Fruit fly (Drosophila melanogaster) whole organism, adult: ENCODE measurements around the gene CG11560.

ENCODE experiments used
- CG11617 ChIP-seq: fragments of 200-800 bp; sonication (Bioruptor generic); optimal IDR thresholded peaks from 2 replicates; lab custom pipeline; 2017; ENCODE audit warnings: mild to moderate bottlenecking, missing biosample characterization, missing genetic modification reagents, missing genetic modification characterization
- CG12768 ChIP-seq: fragments of 200-800 bp; sonication (Bioruptor generic); optimal IDR thresholded peaks from 2 replicates; lab custom pipeline; 2017; ENCODE audit warnings: missing biosample characterization, missing genetic modification characterization, mild to moderate bottlenecking, moderate library complexity, missing genetic modification reagents
- CG14711 ChIP-seq: fragments of 200-800 bp; sonication (Bioruptor generic); optimal IDR thresholded peaks from 2 replicates; lab custom pipeline; 2018; ENCODE audit warnings: missing biosample characterization, mild to moderate bottlenecking, missing genetic modification characterization, moderate library complexity
- CG1620 ChIP-seq: fragments of 200-800 bp; sonication (Bioruptor generic); optimal IDR thresholded peaks from 2 replicates; lab custom pipeline; 2016; ENCODE audit warnings: missing biosample characterization, missing genetic modification characterization
- CG33017 ChIP-seq: fragments of 200-800 bp; sonication (Bioruptor generic); optimal IDR thresholded peaks from 2 replicates; lab custom pipeline; 2018; ENCODE audit warnings: missing biosample characterization, mild to moderate bottlenecking, missing genetic modification characterization, moderate library complexity
- CG5204 ChIP-seq: fragments of 200-800 bp; sonication (Bioruptor generic); optimal IDR thresholded peaks from 2 replicates; lab custom pipeline; 2016; ENCODE audit warnings: missing biosample characterization, missing genetic modification characterization
- CG7045 ChIP-seq: fragments of 200-800 bp; sonication (Bioruptor generic); optimal IDR thresholded peaks from 2 replicates; lab custom pipeline; 2017; ENCODE audit warnings: missing biosample characterization, mild to moderate bottlenecking, missing genetic modification characterization
- CG7101 ChIP-seq: fragments of 200-800 bp; sonication (Bioruptor generic); optimal IDR thresholded peaks from 2 replicates; lab custom pipeline; 2018; ENCODE audit warnings: missing biosample characterization, mild to moderate bottlenecking, missing genetic modification characterization, moderate library complexity
- Clk ChIP-seq: fragments of 200-800 bp; sonication (Bioruptor generic); optimal IDR thresholded peaks from 2 replicates; lab custom pipeline; 2017; ENCODE audit warnings: missing biosample characterization, missing genetic modification characterization
- Crg-1 ChIP-seq: fragments of 200-800 bp; sonication (Bioruptor generic); optimal IDR thresholded peaks from 2 replicates; lab custom pipeline; 2016; ENCODE audit warnings: missing biosample characterization, missing genetic modification characterization
- Hr96 ChIP-seq: fragments of 200-800 bp; sonication (Bioruptor generic); optimal IDR thresholded peaks from 2 replicates; lab custom pipeline; 2016; ENCODE audit warnings: missing biosample characterization, missing genetic modification characterization
- Mnt ChIP-seq: fragments of 200-800 bp; sonication (Bioruptor generic); optimal IDR thresholded peaks from 2 replicates; lab custom pipeline; 2016; ENCODE audit warnings: missing biosample characterization, mild to moderate bottlenecking, missing genetic modification characterization
- bab1 ChIP-seq: fragments of 200-800 bp; sonication (Bioruptor generic); optimal IDR thresholded peaks from 3 replicates; lab custom pipeline; 2019; ENCODE audit warnings: missing biosample characterization, mild to moderate bottlenecking, missing genetic modification characterization, moderate library complexity
- cic ChIP-seq: fragments of 200-800 bp; sonication (Bioruptor generic); optimal IDR thresholded peaks from 2 replicates; lab custom pipeline; 2017; ENCODE audit warnings: missing biosample characterization, mild to moderate bottlenecking, missing genetic modification characterization, moderate library complexity
- cnc ChIP-seq, 2 experiments: fragments of >200 bp; optimal IDR thresholded peaks; 2 replicates each; lab custom pipeline; 2017
- kay ChIP-seq: fragments of 200-800 bp; sonication (Bioruptor generic); peaks from one replicate; lab custom pipeline; 2016; ENCODE audit warnings: missing biosample characterization, missing genetic modification characterization, borderline replicate concordance
- ovo ChIP-seq: fragments of 200-800 bp; sonication (Bioruptor generic); optimal IDR thresholded peaks from 2 replicates; lab custom pipeline; 2016; ENCODE audit warnings: missing biosample characterization, missing genetic modification characterization
- pad ChIP-seq: fragments of 200-800 bp; sonication (Bioruptor generic); optimal IDR thresholded peaks from 3 replicates; lab custom pipeline; 2017; ENCODE audit warnings: missing biosample characterization, missing genetic modification characterization, mild to moderate bottlenecking, moderate library complexity, missing genetic modification reagents
- tj ChIP-seq: fragments of 200-800 bp; sonication (Bioruptor generic); optimal IDR thresholded peaks from 3 replicates; lab custom pipeline; 2017; ENCODE audit warnings: missing biosample characterization, mild to moderate bottlenecking, missing genetic modification characterization, moderate library complexity
- toe ChIP-seq: fragments of 200-800 bp; sonication (Bioruptor generic); optimal IDR thresholded peaks from 2 replicates; lab custom pipeline; 2016; ENCODE audit warnings: missing biosample characterization, missing genetic modification characterization

The CG11560 gene

DNA sequence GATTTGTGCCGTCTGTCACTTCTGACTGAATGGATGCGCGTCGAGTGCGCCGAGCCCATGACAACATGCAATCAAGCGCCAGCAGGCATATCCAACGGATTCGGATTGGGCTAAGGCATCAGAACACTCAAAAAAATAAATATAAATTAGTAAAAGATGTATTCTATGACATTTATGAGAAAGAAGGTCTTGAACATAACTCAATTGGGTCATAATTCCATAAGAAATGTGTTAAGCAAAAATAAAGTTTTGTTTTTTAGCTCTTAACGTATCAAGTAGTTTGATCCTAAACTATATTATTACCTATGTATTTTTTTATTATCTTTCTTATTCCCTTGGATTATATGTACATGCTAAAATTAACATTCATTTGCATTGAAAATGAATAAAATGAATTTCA lies 6.2 kb upstream of the CG11560 start:
- no peak for TF ChIP-seq toe (GFP tag; lab: Kevin White, UChicago)

DNA sequence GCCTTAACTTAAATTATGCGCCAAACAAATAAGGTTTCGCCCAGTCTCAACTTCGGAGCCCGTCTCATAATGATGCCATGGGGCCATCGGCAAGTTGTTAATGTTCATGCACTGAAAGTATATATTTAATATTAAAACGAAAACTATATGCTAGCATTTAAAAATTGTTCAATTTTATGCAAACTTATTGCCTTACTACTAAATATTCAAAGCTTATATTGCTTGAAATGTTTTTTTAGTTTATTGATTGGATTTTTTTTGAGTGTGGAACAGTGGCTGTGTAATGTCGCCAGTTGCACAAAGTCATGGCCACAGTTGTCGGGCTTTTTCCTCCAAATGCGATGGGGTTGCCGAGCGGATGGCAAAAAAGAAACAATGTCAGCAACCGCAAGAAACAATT lies 5.6 kb upstream of the CG11560 start:
- no peak for TF ChIP-seq CG33017 (tag; lab: Kevin White, UChicago)
- no peak for TF ChIP-seq CG14711 (tag; lab: Kevin White, UChicago)
- no peak for TF ChIP-seq toe (GFP tag; lab: Kevin White, UChicago)
- no peak for TF ChIP-seq CG11617 (GFP tag; lab: Kevin White, UChicago)
- TF ChIP-seq CG12768 = no peak
- TF ChIP-seq pad (GFP tag; lab: Kevin White, UChicago) = no peak
- TF ChIP-seq CG5204 (GFP tag; lab: Kevin White, UChicago) = no peak
- no peak for TF ChIP-seq Hr96 (GFP tag; lab: Kevin White, UChicago)
- TF ChIP-seq cnc (optimal IDR thresholded peaks at IDR 0.05; lab: Kevin White, UChicago) = no peak
- TF ChIP-seq ovo (GFP tag; lab: Kevin White, UChicago) = no peak
- no peak for TF ChIP-seq tj (GFP tag; lab: Kevin White, UChicago)
- TF ChIP-seq CG7045 (GFP tag; lab: Kevin White, UChicago) = no peak
- TF ChIP-seq cic (GFP tag; lab: Kevin White, UChicago) = no peak
- TF ChIP-seq Clk = no peak
- TF ChIP-seq Mnt (GFP tag; lab: Kevin White, UChicago) = no peak
- TF ChIP-seq Crg-1 (GFP tag; lab: Kevin White, UChicago) = no peak
- TF ChIP-seq CG1620 (GFP tag; lab: Kevin White, UChicago) = no peak

DNA sequence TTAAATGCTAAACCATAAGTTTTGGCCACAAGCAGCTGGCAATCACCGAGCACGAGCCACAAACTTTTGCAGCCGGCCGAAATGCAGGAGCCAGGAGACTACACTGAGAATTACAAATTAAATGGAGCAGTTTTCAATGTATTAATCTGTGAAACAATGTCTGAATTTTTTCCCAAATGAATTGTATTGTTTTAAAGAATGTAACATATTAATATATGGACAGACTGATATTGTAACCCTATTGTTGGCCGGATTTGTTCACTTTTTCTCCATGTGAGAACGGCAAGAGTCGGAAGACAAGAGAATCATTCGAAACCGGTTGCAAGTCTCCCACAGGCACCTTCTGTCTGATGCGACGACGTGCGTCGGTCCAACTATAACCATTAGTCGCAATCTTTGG lies 4.7 kb upstream of the CG11560 start:
- no peak for TF ChIP-seq CG7045 (GFP tag; lab: Kevin White, UChicago)
- TF ChIP-seq cnc (optimal IDR thresholded peaks at IDR 0.05; lab: Kevin White, UChicago) = no peak
- TF ChIP-seq cic (GFP tag; lab: Kevin White, UChicago) = no peak
- no peak for TF ChIP-seq pad (GFP tag; lab: Kevin White, UChicago)
- no peak for TF ChIP-seq tj (GFP tag; lab: Kevin White, UChicago)
- TF ChIP-seq bab1 (GFP tag; lab: Kevin White, UChicago) = no peak
- TF ChIP-seq CG5204 (GFP tag; lab: Kevin White, UChicago) = no peak
- no peak for TF ChIP-seq Crg-1 (GFP tag; lab: Kevin White, UChicago)
- TF ChIP-seq toe (GFP tag; lab: Kevin White, UChicago) = no peak
- TF ChIP-seq Clk = no peak
- TF ChIP-seq CG7101 (tag; lab: Kevin White, UChicago) = no peak
- no peak for TF ChIP-seq ovo (GFP tag; lab: Kevin White, UChicago)
- TF ChIP-seq CG12768 = no peak
- no peak for TF ChIP-seq kay (GFP tag; lab: Kevin White, UChicago)
- TF ChIP-seq CG33017 (tag; lab: Kevin White, UChicago) = no peak
- no peak for TF ChIP-seq CG1620 (GFP tag; lab: Kevin White, UChicago)
- TF ChIP-seq CG11617 (GFP tag; lab: Kevin White, UChicago) = no peak
- TF ChIP-seq Mnt (GFP tag; lab: Kevin White, UChicago) = no peak
- no peak for TF ChIP-seq Hr96 (GFP tag; lab: Kevin White, UChicago)
- no peak for TF ChIP-seq CG14711 (tag; lab: Kevin White, UChicago)

DNA sequence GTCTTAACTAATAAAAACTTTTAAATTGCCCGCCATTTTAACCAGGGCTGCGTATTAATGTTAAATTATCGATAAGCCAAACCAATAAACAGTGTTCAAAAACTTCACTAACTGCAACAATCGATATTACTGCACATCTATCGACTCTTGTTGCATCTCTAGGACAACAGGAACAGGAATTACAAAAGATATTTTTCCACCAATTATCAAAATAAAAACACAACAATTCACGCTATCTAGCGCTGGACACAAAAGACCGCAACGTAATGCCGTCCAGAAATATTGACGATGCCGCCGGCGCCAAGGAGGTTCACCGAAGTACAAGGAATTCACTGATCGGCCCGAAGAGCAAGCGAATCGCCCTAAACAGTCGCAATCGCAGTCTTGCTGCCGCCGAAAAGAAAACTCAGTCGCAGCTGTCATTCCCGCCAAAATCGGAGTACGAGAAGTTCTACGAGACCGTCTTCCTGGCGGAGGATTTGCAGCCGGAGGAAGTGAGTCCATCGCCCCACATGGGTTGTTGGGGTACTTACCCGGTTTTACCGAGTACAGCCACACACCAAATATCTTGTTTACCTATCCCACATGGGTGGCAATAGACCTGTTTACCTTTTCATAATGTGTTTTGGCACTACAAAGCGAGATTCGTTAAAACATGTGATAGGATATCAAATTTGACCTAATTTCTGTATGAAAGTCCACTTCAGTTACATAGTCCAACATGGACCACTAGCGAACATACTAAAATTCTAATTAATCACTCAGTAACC lies 3.7 kb upstream of the CG11560 start, which contains the start of gene vers:
Gene vers, plus strand, starts transcription at position 136 of the 770 bp plus-strand sequence.
- TF ChIP-seq toe (GFP tag; lab: Kevin White, UChicago) (no peak), pad (GFP tag; lab: Kevin White, UChicago) (peak; percentile 28), Mnt (GFP tag; lab: Kevin White, UChicago) (peak; percentile 31), bab1 (GFP tag; lab: Kevin White, UChicago) (peak; percentile 65), cic (GFP tag; lab: Kevin White, UChicago) (no peak), tj (GFP tag; lab: Kevin White, UChicago) (no peak), ovo (GFP tag; lab: Kevin White, UChicago) (no peak), cnc (optimal IDR thresholded peaks at IDR 0.05; lab: Kevin White, UChicago) (no peak), CG14711 (tag; lab: Kevin White, UChicago) (peak; percentile 40), CG11617 (GFP tag; lab: Kevin White, UChicago) (no peak), Clk (no peak), kay (GFP tag; lab: Kevin White, UChicago) (no peak), CG12768 (no peak), CG5204 (GFP tag; lab: Kevin White, UChicago) (no peak), CG33017 (tag; lab: Kevin White, UChicago) (no peak), Crg-1 (GFP tag; lab: Kevin White, UChicago) (no peak), CG7045 (GFP tag; lab: Kevin White, UChicago) (no peak), CG1620 (GFP tag; lab: Kevin White, UChicago) (no peak), CG7101 (tag; lab: Kevin White, UChicago) (peak; percentile 41), Hr96 (GFP tag; lab: Kevin White, UChicago) (no peak)

DNA sequence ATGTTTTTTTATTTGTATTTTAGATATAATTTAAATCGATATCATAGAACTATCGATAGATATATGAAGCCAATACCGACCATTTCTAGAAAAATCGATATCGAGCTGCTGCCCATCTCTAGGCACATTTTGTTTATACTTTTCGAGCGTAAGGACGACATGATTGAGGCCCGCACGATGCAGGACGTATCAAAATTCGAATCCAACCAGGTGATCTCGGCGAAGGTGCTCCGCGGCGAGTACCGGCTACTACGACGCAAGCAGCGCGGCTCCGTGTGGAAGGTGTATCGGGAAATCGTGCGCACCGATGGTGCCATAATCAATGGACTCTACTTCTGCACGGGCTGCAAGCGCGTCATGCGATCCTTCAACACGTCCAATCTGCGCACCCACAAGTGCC lies 1.7 kb upstream of the CG11560 start, which contains the start of gene ssp:
Gene ssp, plus strand, starts transcription at position 102 of the 400 bp plus-strand sequence.
- TF ChIP-seq Crg-1 (GFP tag; lab: Kevin White, UChicago) = no peak
- TF ChIP-seq Clk = no peak
- TF ChIP-seq Mnt (GFP tag; lab: Kevin White, UChicago) = peak; percentile 1
- no peak for TF ChIP-seq CG33017 (tag; lab: Kevin White, UChicago)
- no peak for TF ChIP-seq cic (GFP tag; lab: Kevin White, UChicago)
- no peak for TF ChIP-seq bab1 (GFP tag; lab: Kevin White, UChicago)
- TF ChIP-seq CG14711 (tag; lab: Kevin White, UChicago) = no peak
